Worm (Caenorhabditis elegans): Measurements from ENCODE around the gene gcy-34.

Gene gcy-34

ce11 chrV:13374532-13374931 lies 11.2 kb downstream of the gcy-34 start (continued):
- TF ChIP-seq Y55F3AM.14 (GFP tag; optimal IDR thresholded peaks at IDR 0.05): no peak
- no peak for TF ChIP-seq gmeb-1 (tag; optimal IDR thresholded peaks at IDR 0.05)
- no peak for TF ChIP-seq nhr-11 (tag; optimal IDR thresholded peaks at IDR 0.05)
- no peak for TF ChIP-seq ama-1 (optimal IDR thresholded peaks at IDR 0.05)
- TF ChIP-seq elt-3 (tag; optimal IDR thresholded peaks at IDR 0.05): no peak
- no peak for TF ChIP-seq ztf-4 (tag; optimal IDR thresholded peaks at IDR 0.05)
- peak; percentile 52 for TF ChIP-seq nhr-21 (tag; optimal IDR thresholded peaks at IDR 0.05)
- no peak for TF ChIP-seq nhr-10 (tag; optimal IDR thresholded peaks at IDR 0.05)
- no peak for TF ChIP-seq aly-2 (tag; optimal IDR thresholded peaks at IDR 0.05)
- no peak for TF ChIP-seq nhr-77 (tag; optimal IDR thresholded peaks at IDR 0.05)
- no peak for TF ChIP-seq dmd-4 (tag; optimal IDR thresholded peaks at IDR 0.05)

DNA sequence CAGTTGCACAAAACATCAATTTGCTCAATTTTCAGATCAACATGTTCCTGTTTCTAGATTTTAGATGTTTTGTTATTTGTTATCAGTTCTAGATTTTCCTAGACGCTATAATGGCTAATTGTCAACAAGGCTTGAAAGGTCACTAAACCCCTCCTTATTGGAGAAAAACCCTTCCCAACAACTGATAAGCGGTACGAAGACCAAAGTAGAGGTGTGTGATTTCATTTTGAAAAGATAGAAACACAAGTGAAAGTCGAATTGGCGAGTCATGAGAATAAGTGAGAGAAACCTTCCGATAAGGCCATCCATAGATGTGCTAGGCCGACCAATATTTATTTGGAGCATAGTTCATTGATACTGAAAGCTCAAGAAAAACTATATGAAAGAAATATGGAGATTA lies 12.1 kb downstream of the gcy-34 start:
- TF ChIP-seq nhr-12 (tag; optimal IDR thresholded peaks at IDR 0.05) (no peak), blmp-1 (tag; optimal IDR thresholded peaks at IDR 0.05; ENCODE audit: insufficient read depth) (peak; percentile 87), fos-1 (tag; optimal IDR thresholded peaks at IDR 0.05) (peak; percentile 91), F13H6.1 (tag; optimal IDR thresholded peaks at IDR 0.05) (peak; percentile 46), ztf-11 (tag; optimal IDR thresholded peaks at IDR 0.05) (no peak), mbf-1 (tag; optimal IDR thresholded peaks at IDR 0.05) (no peak), gmeb-1 (tag; optimal IDR thresholded peaks at IDR 0.05) (peak; percentile 30), dmd-4 (tag; optimal IDR thresholded peaks at IDR 0.05) (no peak), sma-9 (GFP tag; optimal IDR thresholded peaks at IDR 0.05) (peak; percentile 82), sma-9 (tag; optimal IDR thresholded peaks at IDR 0.05) (no peak), unc-55 (GFP tag; optimal IDR thresholded peaks at IDR 0.05) (no peak), mdl-1 (tag; optimal IDR thresholded peaks at IDR 0.05) (no peak), sma-3 (GFP tag; optimal IDR thresholded peaks at IDR 0.05) (peak; percentile 52), nhr-25 (tag; optimal IDR thresholded peaks at IDR 0.05) (no peak), nhr-129 (tag; optimal IDR thresholded peaks at IDR 0.05) (peak; percentile 31), crh-2 (tag; optimal IDR thresholded peaks at IDR 0.05) (peak; percentile 62), ceh-16 (tag; optimal IDR thresholded peaks at IDR 0.05) (no peak), ztf-1 (GFP tag; conservative IDR thresholded peaks at IDR 0.05) (no peak), nhr-237 (tag; optimal IDR thresholded peaks at IDR 0.05) (no peak), egl-27 (tag; optimal IDR thresholded peaks at IDR 0.05) (peak; percentile 67), ceh-82 (tag; optimal IDR thresholded peaks at IDR 0.05) (no peak), zag-1 (tag; optimal IDR thresholded peaks at IDR 0.05) (no peak), aly-2 (tag; optimal IDR thresholded peaks at IDR 0.05) (no peak), R02D3.7 (tag; optimal IDR thresholded peaks at IDR 0.05) (no peak), nhr-11 (tag; optimal IDR thresholded peaks at IDR 0.05) (no peak), sem-4 (tag; optimal IDR thresholded peaks at IDR 0.05) (no peak), ztf-4 (tag; optimal IDR thresholded peaks at IDR 0.05) (no peak), Y55F3AM.14 (GFP tag; optimal IDR thresholded peaks at IDR 0.05) (no peak), nhr-10 (tag; optimal IDR thresholded peaks at IDR 0.05) (no peak), lin-11 (tag; optimal IDR thresholded peaks at IDR 0.05) (no peak), ama-1 (optimal IDR thresholded peaks at IDR 0.05) (no peak), lin-13 (GFP tag; optimal IDR thresholded peaks at IDR 0.05) (no peak), nhr-21 (tag; optimal IDR thresholded peaks at IDR 0.05) (peak; percentile 68)

- TF ChIP-seq fos-1 (tag; optimal IDR thresholded peaks at IDR 0.05): peak; percentile 77
- TF ChIP-seq nhr-129 (tag; optimal IDR thresholded peaks at IDR 0.05): no peak
- no peak for TF ChIP-seq sem-4 (tag; optimal IDR thresholded peaks at IDR 0.05)
These were observed 12.9 kb downstream of the gcy-34 start for ce11 chrV:13372821-13373220.

DNA sequence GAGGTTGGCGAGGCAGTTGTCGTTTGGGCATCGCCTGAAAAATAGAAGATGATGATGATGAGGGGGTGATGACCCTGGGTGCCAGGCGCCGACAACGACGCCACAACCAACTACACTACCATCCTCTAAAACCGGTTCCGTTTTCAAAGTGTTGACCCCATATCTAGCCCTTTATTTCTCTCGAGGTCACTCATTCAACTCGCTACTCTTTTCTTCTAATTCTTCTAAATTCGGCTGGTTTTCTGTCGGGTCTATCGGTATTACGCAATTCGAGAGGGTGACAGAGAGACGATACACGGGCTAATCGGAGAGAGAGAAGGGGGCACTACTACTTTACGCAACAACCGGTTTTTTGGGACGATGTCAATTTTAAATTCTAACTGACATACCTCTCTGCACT lies 14.4 kb downstream of the gcy-34 start:
- TF ChIP-seq ztf-11 (tag; optimal IDR thresholded peaks at IDR 0.05): no peak
- TF ChIP-seq nhr-12 (tag; optimal IDR thresholded peaks at IDR 0.05): no peak
- no peak for TF ChIP-seq nhr-237 (tag; optimal IDR thresholded peaks at IDR 0.05)
- TF ChIP-seq unc-62 (GFP tag; optimal IDR thresholded peaks at IDR 0.05): no peak
- TF ChIP-seq zag-1 (tag; optimal IDR thresholded peaks at IDR 0.05): no peak
- peak; percentile 58 for TF ChIP-seq ztf-4 (tag; optimal IDR thresholded peaks at IDR 0.05)
- peak; percentile 79 for TF ChIP-seq egl-27 (tag; optimal IDR thresholded peaks at IDR 0.05)
- TF ChIP-seq fos-1 (tag; optimal IDR thresholded peaks at IDR 0.05): peak; percentile 74
- no peak for TF ChIP-seq elt-3 (tag; optimal IDR thresholded peaks at IDR 0.05)
- TF ChIP-seq F13H6.1 (tag; optimal IDR thresholded peaks at IDR 0.05): peak; percentile 83
- TF ChIP-seq mbf-1 (tag; optimal IDR thresholded peaks at IDR 0.05): no peak
- no peak for TF ChIP-seq Y55F3AM.14 (GFP tag; optimal IDR thresholded peaks at IDR 0.05)
- peak; percentile 89 for TF ChIP-seq nhr-21 (tag; optimal IDR thresholded peaks at IDR 0.05)
- TF ChIP-seq blmp-1 (tag; optimal IDR thresholded peaks at IDR 0.05; ENCODE audit: insufficient read depth): peak; percentile 76
- peak; percentile 99 for TF ChIP-seq nhr-25 (tag; optimal IDR thresholded peaks at IDR 0.05)
- TF ChIP-seq elt-1 (tag; optimal IDR thresholded peaks at IDR 0.05): no peak
- no peak for TF ChIP-seq nhr-11 (tag; optimal IDR thresholded peaks at IDR 0.05)
- peak; percentile 92 for TF ChIP-seq ceh-16 (tag; optimal IDR thresholded peaks at IDR 0.05)
- TF ChIP-seq C34F6.9 (tag; optimal IDR thresholded peaks at IDR 0.05): peak; percentile 35
- no peak for TF ChIP-seq R02D3.7 (tag; optimal IDR thresholded peaks at IDR 0.05)
- no peak for TF ChIP-seq ama-1 (optimal IDR thresholded peaks at IDR 0.05)
- no peak for TF ChIP-seq lin-39 (tag; optimal IDR thresholded peaks at IDR 0.05)
- peak; percentile 64 for TF ChIP-seq lin-13 (GFP tag; optimal IDR thresholded peaks at IDR 0.05)
- TF ChIP-seq aly-2 (tag; optimal IDR thresholded peaks at IDR 0.05): no peak
- no peak for TF ChIP-seq ztf-1 (GFP tag; conservative IDR thresholded peaks at IDR 0.05)
- TF ChIP-seq skn-1 (tag; optimal IDR thresholded peaks at IDR 0.05): no peak
- peak; percentile 76 for TF ChIP-seq crh-2 (tag; optimal IDR thresholded peaks at IDR 0.05)
- peak in 1 of 2 experiments; percentile 58 for TF ChIP-seq lsy-2 (tag; optimal IDR thresholded peaks at IDR 0.05)
- TF ChIP-seq peb-1 (tag; optimal IDR thresholded peaks at IDR 0.05): no peak
- no peak for TF ChIP-seq nhr-23 (tag; optimal IDR thresholded peaks at IDR 0.05)
- TF ChIP-seq unc-55 (GFP tag; optimal IDR thresholded peaks at IDR 0.05): no peak
- no peak for TF ChIP-seq ceh-82 (tag; optimal IDR thresholded peaks at IDR 0.05)
- TF ChIP-seq alr-1 (tag; optimal IDR thresholded peaks at IDR 0.05): no peak
- TF ChIP-seq nhr-77 (tag; optimal IDR thresholded peaks at IDR 0.05): no peak

Data from whole organism, L2 larva.